Fruit fly (Drosophila melanogaster): ENCODE data around the gene Npc2d.

Gene Npc2d

dm6 chr3R:10048842-10049527, 6.9 kb downstream of the Npc2d start, which contains the start of gene ohgt (continued):
- peak; percentile 73 for TF ChIP-seq CG2116 (GFP tag; optimal IDR thresholded peaks at IDR 0.05)
- peak; percentile 28 for TF ChIP-seq trem (tag; optimal IDR thresholded peaks at IDR 0.05)
- peak in 1 of 3 experiments; percentile 3 for TF ChIP-seq lola (GFP tag; optimal IDR thresholded peaks at IDR 0.05)
- peak; percentile 96 for TF ChIP-seq CG17361 (GFP tag; IDR thresholded peaks at IDR 0.05)
- peak; percentile 23 for TF ChIP-seq zen (tag; optimal IDR thresholded peaks at IDR 0.05)
- TF ChIP-seq Dp (GFP tag; optimal IDR thresholded peaks at IDR 0.05), result peak; percentile 86
- TF ChIP-seq Sry-β (GFP tag; optimal IDR thresholded peaks at IDR 0.05), result peak; percentile 86
- peak; percentile 8 for TF ChIP-seq nerfin-1 (tag; optimal IDR thresholded peaks at IDR 0.05)
- TF ChIP-seq bbx (GFP tag; IDR thresholded peaks at IDR 0.05; ENCODE audit: partially characterized antibody), result 0 out of 2 replicates have a peak, but pooled peaks have one; percentile 7
- TF ChIP-seq CG6791 (GFP tag; IDR thresholded peaks at IDR 0.05; ENCODE audit: partially characterized antibody), result 0 out of 3 replicates have a peak, but pooled peaks have one; percentile 21
- no peak for TF ChIP-seq CG3163 (GFP tag; optimal IDR thresholded peaks at IDR 0.05)
- TF ChIP-seq CG18476 (GFP tag; optimal IDR thresholded peaks at IDR 0.05), result peak; percentile 27
- peak; percentile 39 for TF ChIP-seq CG2712 (tag; optimal IDR thresholded peaks at IDR 0.05)
- TF ChIP-seq CG15269 (tag; optimal IDR thresholded peaks at IDR 0.05), result peak; percentile 23
- peak; percentile 7 for TF ChIP-seq sug (tag; optimal IDR thresholded peaks at IDR 0.05)
- peak; percentile 81 for TF ChIP-seq sens (GFP tag)
- peak; percentile 45 for TF ChIP-seq CG2678 (tag; optimal IDR thresholded peaks at IDR 0.05)
- no peak for TF ChIP-seq shn (GFP tag; optimal IDR thresholded peaks at IDR 0.05)
- TF ChIP-seq mirr (GFP tag; optimal IDR thresholded peaks at IDR 0.05), result no peak
- peak; percentile 1 for TF ChIP-seq Hsf (GFP tag; optimal IDR thresholded peaks at IDR 0.05)
- TF ChIP-seq Pdp1 (GFP tag; optimal IDR thresholded peaks at IDR 0.05), result peak in 1 of 2 experiments; percentile 26
- peak; percentile 35 for TF ChIP-seq CG6854 (GFP tag; optimal IDR thresholded peaks at IDR 0.05)
- TF ChIP-seq so (GFP tag; IDR thresholded peaks at IDR 0.05), result no peak
- peak; percentile 74 for TF ChIP-seq CG10267 (tag; optimal IDR thresholded peaks at IDR 0.05)
- peak; percentile 89 for TF ChIP-seq E2f2 (GFP tag; IDR thresholded peaks at IDR 0.05)
- no peak for TF ChIP-seq kni (GFP tag; optimal IDR thresholded peaks at IDR 0.05)
- peak; percentile 29 for TF ChIP-seq Myb (GFP tag; optimal IDR thresholded peaks at IDR 0.05)
- TF ChIP-seq CG14014 (GFP tag; IDR thresholded peaks at IDR 0.05), result peak; percentile 42; the same call in 1 of the 2 replicates
- TF ChIP-seq Sox102F (GFP tag; optimal IDR thresholded peaks at IDR 0.05), result no peak
- TF ChIP-seq Ssrp (tag; optimal IDR thresholded peaks at IDR 0.05), result no peak
- TF ChIP-seq crp (GFP tag; optimal IDR thresholded peaks at IDR 0.05), result peak; percentile 31 to 81
- TF ChIP-seq CG13624 (GFP tag; optimal IDR thresholded peaks at IDR 0.05), result peak; percentile 13
- TF ChIP-seq pum (GFP tag; optimal IDR thresholded peaks at IDR 0.05), result peak; percentile 13
- TF ChIP-seq Sox100B (GFP tag; optimal IDR thresholded peaks at IDR 0.05), result no peak
- TF ChIP-seq CG3281 (GFP tag; optimal IDR thresholded peaks at IDR 0.05), result peak; percentile 32
- TF ChIP-seq Lhr (GFP tag; optimal IDR thresholded peaks at IDR 0.05), result peak; percentile 22
- TF ChIP-seq CTCF (GFP tag; optimal IDR thresholded peaks at IDR 0.05), result peak; percentile 23
- TF ChIP-seq CG4328 (GFP tag; optimal IDR thresholded peaks at IDR 0.05), result peak; percentile 35
- TF ChIP-seq pzg (GFP tag; optimal IDR thresholded peaks at IDR 0.05), result peak; percentile 40
- TF ChIP-seq hkb (optimal IDR thresholded peaks at IDR 0.05), result no peak
- TF ChIP-seq hkb (GFP tag; IDR thresholded peaks at IDR 0.05), result no peak
- TF ChIP-seq CG17612 (GFP tag; IDR thresholded peaks at IDR 0.05), result no peak
- TF ChIP-seq CG17829 (tag; optimal IDR thresholded peaks at IDR 0.05), result peak; percentile 5
- TF ChIP-seq CG15011 (GFP tag; optimal IDR thresholded peaks at IDR 0.05), result no peak
- no peak for TF ChIP-seq cas (GFP tag; IDR thresholded peaks at IDR 0.05)
- peak; percentile 70 for TF ChIP-seq Dref (GFP tag; IDR thresholded peaks at IDR 0.05)
- TF ChIP-seq ewg (GFP tag; optimal IDR thresholded peaks at IDR 0.05), result peak; percentile 4
- no peak for TF ChIP-seq Hr51 (GFP tag; optimal IDR thresholded peaks at IDR 0.05)
- peak; percentile 32 for TF ChIP-seq Mad (GFP tag; optimal IDR thresholded peaks at IDR 0.05)
